Worm (Caenorhabditis elegans) whole organism, L4/young adult: ENCODE results near the gene C23H4.8.

ENCODE experiments used
- W03F9.2 ChIP-seq: fragments of 150-350 bp; optimal IDR thresholded peaks from 2 replicates; lab custom pipeline; 2014; ENCODE audit warnings: missing biosample characterization, missing genetic modification characterization
- him-1 ChIP-seq: sonication (generic microtip); optimal IDR thresholded peaks from 2 replicates; lab custom pipeline; 2016; ENCODE audit warnings: missing genotype, missing genetic modification reagents, missing genetic modification characterization, missing compliant biosample characterization

DNA sequence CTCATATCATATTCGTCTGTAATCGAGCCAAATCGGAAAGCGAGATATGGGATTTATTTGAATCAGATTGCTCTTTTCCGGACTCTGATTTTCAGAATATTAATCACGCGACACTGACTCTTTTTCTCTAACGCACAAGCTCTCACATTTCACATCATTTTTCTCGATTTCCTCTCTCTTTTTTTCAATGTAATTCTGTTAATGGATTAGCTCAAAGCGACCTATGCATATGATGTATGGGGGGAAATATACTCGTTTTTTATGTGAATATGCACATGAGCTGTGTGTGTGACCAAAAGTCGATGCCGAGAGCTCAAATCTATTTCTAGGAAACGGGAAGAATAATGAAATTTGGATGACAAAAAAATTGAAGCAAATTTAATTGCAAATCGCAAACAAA, 16.5 kb upstream of the C23H4.8 start:
- TF ChIP-seq him-1 (tag; lab: Kevin White, UChicago), result no peak
- TF ChIP-seq W03F9.2 (tag; lab: Kevin White, UChicago), result no peak
